Fruit fly (Drosophila melanogaster): ENCODE results near the gene lectin-28C.

DNA sequence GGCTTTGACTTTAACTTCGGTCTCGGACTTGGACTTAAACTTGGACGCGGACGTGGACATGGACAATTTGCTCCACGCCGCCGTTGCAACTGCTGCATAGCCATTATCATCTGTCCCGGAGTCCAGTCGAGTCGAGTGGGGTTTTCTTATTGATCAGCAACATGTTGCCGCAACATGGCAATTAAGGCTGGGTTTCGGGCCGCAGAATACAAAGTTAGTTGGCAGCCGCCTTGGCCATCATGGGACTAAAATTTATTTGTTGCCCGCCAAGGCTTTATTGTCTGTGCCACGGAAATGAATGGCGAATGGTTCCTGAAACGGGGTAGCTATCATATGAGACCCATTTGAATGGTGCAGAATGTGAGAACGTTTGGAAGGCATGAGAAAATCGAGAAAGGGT, 45.0 kb downstream of the lectin-28C start:
- TF ChIP-seq h (optimal IDR thresholded peaks at IDR 0.05) (no peak), psq (optimal IDR thresholded peaks at IDR 0.05) (no peak)

Measured in Kc167 (cell line).